Worm (Caenorhabditis elegans) whole organism, L3 larva: ENCODE measurements around the gene pes-9.
A peak's percentile ranks its signal among the peaks of the same experiment; 100 is the strongest.

Source experiments
- R02D3.7 ChIP-seq: fragments of 150-350 bp; optimal IDR thresholded peaks from 2 replicates; lab custom pipeline; 2014; ENCODE audit warnings: missing biosample characterization, missing genetic modification characterization
- ZK546.5 ChIP-seq: sonication (generic microtip); optimal IDR thresholded peaks from 2 replicates; lab custom pipeline; 2017; ENCODE audit warnings: missing biosample characterization, missing genetic modification characterization
- aly-2 ChIP-seq: fragments of 150-350 bp; optimal IDR thresholded peaks from 2 replicates; lab custom pipeline; 2014; ENCODE audit warnings: missing biosample characterization, missing genetic modification characterization
- ama-1 ChIP-seq: fragments of 150-350 bp; optimal IDR thresholded peaks from 2 replicates; lab custom pipeline; 2018
- ceh-16 ChIP-seq: sonication (generic microtip); optimal IDR thresholded peaks from 2 replicates; lab custom pipeline; 2017; ENCODE audit warnings: missing biosample characterization, missing genetic modification characterization
- ceh-82 ChIP-seq: fragments of 150-350 bp; optimal IDR thresholded peaks from 2 replicates; lab custom pipeline; 2014; ENCODE audit warnings: missing biosample characterization, missing genetic modification characterization
- ceh-9 ChIP-seq: sonication (generic microtip); optimal IDR thresholded peaks from 2 replicates; lab custom pipeline; 2018; ENCODE audit warnings: missing biosample characterization, missing genetic modification characterization
- egl-27 ChIP-seq: sonication (generic microtip); optimal IDR thresholded peaks from 4 replicates; lab custom pipeline; 2017; ENCODE audit warnings: missing biosample characterization, missing genetic modification reagents, missing genetic modification characterization
- egl-5 ChIP-seq: fragments of 150-350 bp; optimal IDR thresholded peaks from 2 replicates; lab custom pipeline; 2017; ENCODE audit warnings: missing biosample characterization, missing genetic modification reagents, missing genetic modification characterization, inconsistent platforms
- elt-1 ChIP-seq: fragments of 150-350 bp; optimal IDR thresholded peaks from 2 replicates; lab custom pipeline; 2014; ENCODE audit warnings: missing biosample characterization, missing genetic modification characterization
- elt-2 ChIP-seq: sonication (generic microtip); optimal IDR thresholded peaks from 2 replicates; lab custom pipeline; 2016; ENCODE audit warnings: missing genetic modification reagents, mild to moderate bottlenecking, missing genetic modification characterization, missing compliant biosample characterization
- elt-3 ChIP-seq, 3 experiments: fragments of 150-350 bp in 1 of 3; sonication (generic microtip) in 2 of 3; optimal IDR thresholded peaks; 2 replicates in 2 of 3; 4 replicates in 1 of 3; lab custom pipeline; 2014 to 2017; ENCODE audit warnings: missing biosample characterization in 3 of 3, missing genetic modification characterization in 3 of 3
- eor-1 ChIP-seq, 2 experiments: fragments of 150-350 bp; optimal IDR thresholded peaks; 2 replicates each; lab custom pipeline; 2014 to 2018; ENCODE audit warnings: missing biosample characterization in 2 of 2, missing genetic modification characterization in 2 of 2
- fkh-10 ChIP-seq: sonication (generic microtip); optimal IDR thresholded peaks from 2 replicates; lab custom pipeline; 2017; ENCODE audit warnings: missing biosample characterization, missing genetic modification reagents, missing genetic modification characterization
- fkh-2 ChIP-seq: fragments of 150-350 bp; optimal IDR thresholded peaks from 2 replicates; lab custom pipeline; 2014; ENCODE audit warnings: missing biosample characterization, missing genetic modification reagents, missing genetic modification characterization
- fos-1 ChIP-seq: fragments of 150-350 bp; optimal IDR thresholded peaks from 2 replicates; lab custom pipeline; 2014; ENCODE audit warnings: missing biosample characterization, missing genetic modification characterization
- hmg-11 ChIP-seq: sonication (generic microtip); optimal IDR thresholded peaks from 2 replicates; lab custom pipeline; 2016; ENCODE audit warnings: missing genetic modification characterization, missing compliant biosample characterization
- jun-1 ChIP-seq: fragments of 150-350 bp; optimal IDR thresholded peaks from 2 replicates; lab custom pipeline; 2014; ENCODE audit warnings: missing biosample characterization, missing genetic modification reagents, missing genetic modification characterization
- lin-15B ChIP-seq: fragments of 150-350 bp; optimal IDR thresholded peaks from 2 replicates; lab custom pipeline; 2014; ENCODE audit warnings: missing biosample characterization, missing genetic modification characterization
- lin-39 ChIP-seq: fragments of 150-350 bp; optimal IDR thresholded peaks from 2 replicates; lab custom pipeline; 2018; ENCODE audit warnings: missing biosample characterization, missing genetic modification reagents, missing genetic modification characterization
- lsy-12 ChIP-seq: sonication (generic microtip); optimal IDR thresholded peaks from 2 replicates; lab custom pipeline; 2016; ENCODE audit warnings: mild to moderate bottlenecking, missing genetic modification characterization, missing compliant biosample characterization
- mdl-1 ChIP-seq: fragments of 150-350 bp; optimal IDR thresholded peaks from 2 replicates; lab custom pipeline; 2014; ENCODE audit warnings: missing biosample characterization, missing genetic modification characterization
- mml-1 ChIP-seq: fragments of 150-350 bp; sonication (generic microtip); optimal IDR thresholded peaks from 3 replicates; lab custom pipeline; 2014; ENCODE audit warnings: missing biosample characterization, missing genetic modification characterization
- nhr-11 ChIP-seq: fragments of 150-350 bp; optimal IDR thresholded peaks from 2 replicates; lab custom pipeline; 2014; ENCODE audit warnings: missing biosample characterization, missing genetic modification characterization
- nhr-12 ChIP-seq: fragments of 150-350 bp; optimal IDR thresholded peaks from 2 replicates; lab custom pipeline; 2014; ENCODE audit warnings: missing biosample characterization, missing genetic modification characterization
- nhr-23 ChIP-seq: fragments of 150-350 bp; optimal IDR thresholded peaks from 2 replicates; lab custom pipeline; 2014; ENCODE audit warnings: missing biosample characterization, missing genetic modification reagents, missing genetic modification characterization
- nhr-237 ChIP-seq: fragments of 150-350 bp; optimal IDR thresholded peaks from 2 replicates; lab custom pipeline; 2014; ENCODE audit warnings: missing biosample characterization, missing genetic modification characterization
- nhr-25 ChIP-seq: sonication (generic microtip); optimal IDR thresholded peaks from 2 replicates; lab custom pipeline; 2017; ENCODE audit warnings: missing biosample characterization, missing genetic modification characterization
- nhr-28 ChIP-seq: fragments of 150-350 bp; optimal IDR thresholded peaks from 2 replicates; lab custom pipeline; 2014; ENCODE audit warnings: missing biosample characterization, missing genetic modification characterization
- nhr-43 ChIP-seq: sonication (generic microtip); optimal IDR thresholded peaks from 2 replicates; lab custom pipeline; 2016; ENCODE audit warnings: mild to moderate bottlenecking, missing genetic modification characterization, missing compliant biosample characterization; ENCODE audit not compliant: poor library complexity, severe bottlenecking
- nhr-67 ChIP-seq: fragments of 150-350 bp; optimal IDR thresholded peaks from 2 replicates; lab custom pipeline; 2014; ENCODE audit warnings: missing biosample characterization, missing genetic modification characterization
- nhr-76 ChIP-seq: fragments of 150-350 bp; sonication (generic microtip); optimal IDR thresholded peaks from 5 replicates; lab custom pipeline; 2014; ENCODE audit warnings: missing biosample characterization, missing genetic modification characterization
- nhr-77 ChIP-seq: fragments of 150-350 bp; optimal IDR thresholded peaks from 2 replicates; lab custom pipeline; 2014; ENCODE audit warnings: missing biosample characterization, missing genetic modification characterization
- pha-4 ChIP-seq: fragments of 150-350 bp; optimal IDR thresholded peaks from 2 replicates; lab custom pipeline; 2014; ENCODE audit warnings: missing biosample characterization, missing genetic modification reagents, missing genetic modification characterization
- pqm-1 ChIP-seq: fragments of 150-350 bp; optimal IDR thresholded peaks from 2 replicates; lab custom pipeline; 2017; ENCODE audit warnings: missing biosample characterization, missing genetic modification characterization, inconsistent platforms
- sea-2 ChIP-seq: fragments of 150-350 bp; sonication (generic microtip); optimal IDR thresholded peaks from 4 replicates; lab custom pipeline; 2014; ENCODE audit warnings: missing biosample characterization, missing genetic modification reagents, missing genetic modification characterization
- skn-1 ChIP-seq: fragments of 150-350 bp; optimal IDR thresholded peaks from 2 replicates; lab custom pipeline; 2014; ENCODE audit warnings: missing biosample characterization, missing genetic modification characterization
- snpc-4 ChIP-seq: fragments of 150-350 bp; optimal IDR thresholded peaks from 2 replicates; lab custom pipeline; 2014; ENCODE audit warnings: missing biosample characterization, missing genetic modification characterization
- tbx-2 ChIP-seq: sonication (generic microtip); optimal IDR thresholded peaks from 2 replicates; lab custom pipeline; 2016; ENCODE audit warnings: mild to moderate bottlenecking, missing genetic modification characterization, missing compliant biosample characterization
- unc-39 ChIP-seq: sonication (generic microtip); optimal IDR thresholded peaks from 4 replicates; lab custom pipeline; 2017; ENCODE audit warnings: missing biosample characterization, missing genetic modification characterization
- unc-62 ChIP-seq: fragments of 150-350 bp; sonication (generic microtip); optimal IDR thresholded peaks from 4 replicates; lab custom pipeline; 2014; ENCODE audit warnings: missing biosample characterization, missing genetic modification reagents, missing genetic modification characterization
- zag-1 ChIP-seq: fragments of 150-350 bp; optimal IDR thresholded peaks from 2 replicates; lab custom pipeline; 2014; ENCODE audit warnings: missing biosample characterization, missing genetic modification characterization
- ztf-11 ChIP-seq: fragments of 150-350 bp; optimal IDR thresholded peaks from 2 replicates; lab custom pipeline; 2014; ENCODE audit warnings: missing biosample characterization, missing genetic modification characterization
- ztf-4 ChIP-seq: fragments of 150-350 bp; optimal IDR thresholded peaks from 2 replicates; lab custom pipeline; 2014; ENCODE audit warnings: missing biosample characterization, missing genetic modification characterization

Gene pes-9

DNA sequence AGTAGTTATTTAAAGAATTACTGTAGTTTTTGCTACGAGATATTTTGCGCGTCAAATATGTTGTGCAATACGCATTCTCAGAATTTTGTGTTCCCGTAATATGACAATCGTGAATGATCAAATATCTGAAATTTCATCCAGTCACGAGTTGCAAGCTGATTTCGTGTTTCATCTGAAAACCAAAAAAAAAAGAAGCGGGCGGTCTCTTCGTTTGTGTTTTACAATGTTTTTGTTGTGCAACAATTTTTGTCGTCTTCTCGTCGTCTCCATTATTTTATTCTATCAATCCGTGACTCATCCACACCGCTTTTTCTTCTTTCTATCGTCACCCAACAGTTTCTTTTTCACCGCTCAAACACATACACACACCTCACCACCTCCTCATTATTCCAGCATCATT is 12.8 kb upstream of the pes-9 start, which contains the start of gene R11H6.4:
R11H6.4 (plus strand) TSS at position 301 of the 400 bp plus-strand sequence.
- no peak for TF ChIP-seq ama-1 (lab: Kevin White, UChicago)
- TF ChIP-seq ZK546.5 = no peak
- TF ChIP-seq lsy-12 (tag; lab: Kevin White, UChicago) = no peak
- no peak for TF ChIP-seq ztf-11
- no peak for TF ChIP-seq nhr-25 (tag; lab: Kevin White, UChicago)
- no peak for TF ChIP-seq nhr-237 (tag; lab: Kevin White, UChicago)
- TF ChIP-seq nhr-76 (tag; lab: Kevin White, UChicago) = no peak
- TF ChIP-seq pha-4 = no peak
- TF ChIP-seq eor-1 (tag; optimal IDR thresholded peaks at IDR 0.05; lab: Kevin White, UChicago) = no peak
- TF ChIP-seq jun-1 (tag; lab: Kevin White, UChicago) = no peak
- TF ChIP-seq nhr-43 (tag; lab: Kevin White, UChicago) = no peak
- no peak for TF ChIP-seq tbx-2 (tag; lab: Kevin White, UChicago)
- TF ChIP-seq unc-62 (GFP tag; lab: Kevin White, UChicago) = no peak
- no peak for TF ChIP-seq pqm-1 (tag; lab: Kevin White, UChicago)

ce11 chrV:14603755-14604154 is 6.9 kb upstream of the pes-9 start:
- TF ChIP-seq elt-1 (peak; percentile 66), fos-1 (no peak)

DNA sequence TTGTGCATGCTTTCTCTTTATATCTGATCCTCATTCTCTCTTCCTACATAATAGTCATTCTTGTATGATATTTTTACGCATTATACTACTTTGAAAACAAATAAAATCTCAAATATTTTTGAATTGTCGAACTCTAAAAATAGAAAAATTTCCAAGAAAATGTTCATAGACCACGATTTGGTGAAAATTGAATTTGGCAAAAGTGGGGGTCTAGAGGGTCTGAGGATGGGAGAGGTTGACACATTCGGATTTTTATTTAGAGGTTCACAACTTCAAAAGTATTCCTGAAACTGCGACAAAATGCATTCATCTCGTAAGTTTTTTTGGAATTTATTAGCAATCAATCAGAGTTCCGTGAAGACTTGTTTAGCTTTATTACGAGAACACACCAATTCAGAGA is 3.1 kb upstream of the pes-9 start, which contains the start of gene glb-22:
glb-22 (plus strand) TSS at position 301 of the 400 bp plus-strand sequence.
- TF ChIP-seq mml-1 (tag; lab: Kevin White, UChicago) (no peak), egl-27 (tag; lab: Kevin White, UChicago) (no peak), nhr-23 (no peak), pqm-1 (tag; lab: Kevin White, UChicago) (no peak), lin-15B (no peak), lsy-12 (tag; lab: Kevin White, UChicago) (no peak), ceh-16 (no peak), sea-2 (GFP tag; lab: Kevin White, UChicago) (no peak), skn-1 (no peak), snpc-4 (tag; lab: Kevin White, UChicago) (no peak), fkh-10 (GFP tag; lab: Kevin White, UChicago) (no peak), unc-39 (tag; lab: Kevin White, UChicago) (no peak), elt-1 (no peak), ZK546.5 (no peak), unc-62 (GFP tag; lab: Kevin White, UChicago) (no peak), nhr-237 (tag; lab: Kevin White, UChicago) (no peak), mdl-1 (tag; lab: Kevin White, UChicago) (no peak), nhr-77 (tag; lab: Kevin White, UChicago) (no peak), ztf-4 (no peak), eor-1 (tag; optimal IDR thresholded peaks at IDR 0.05; lab: Kevin White, UChicago) (no peak)

- TF ChIP-seq hmg-11 (tag; lab: Kevin White, UChicago) (peak; percentile 44), elt-2 (tag; lab: Kevin White, UChicago) (peak; percentile 16), pqm-1 (tag; lab: Kevin White, UChicago) (peak; percentile 16), nhr-12 (no peak), zag-1 (tag; lab: Kevin White, UChicago) (no peak), nhr-25 (tag; lab: Kevin White, UChicago) (peak; percentile 37), R02D3.7 (tag; lab: Kevin White, UChicago) (no peak), elt-3 (tag; optimal IDR thresholded peaks at IDR 0.05; lab: Kevin White, UChicago) (no peak), tbx-2 (tag; lab: Kevin White, UChicago) (no peak), fkh-2 (no peak), nhr-28 (no peak), ZK546.5 (no peak), nhr-11 (tag; lab: Kevin White, UChicago) (no peak), snpc-4 (tag; lab: Kevin White, UChicago) (peak; percentile 51), nhr-23 (no peak), aly-2 (tag; lab: Kevin White, UChicago) (no peak), nhr-43 (tag; lab: Kevin White, UChicago) (no peak), unc-62 (GFP tag; lab: Kevin White, UChicago) (no peak), lin-39 (tag; lab: Kevin White, UChicago) (peak; percentile 31), skn-1 (no peak), fos-1 (no peak), ama-1 (lab: Kevin White, UChicago) (no peak), ztf-11 (no peak), nhr-67 (tag; lab: Kevin White, UChicago) (no peak), egl-27 (tag; lab: Kevin White, UChicago) (no peak), sea-2 (GFP tag; lab: Kevin White, UChicago) (no peak), ztf-4 (no peak), nhr-237 (tag; lab: Kevin White, UChicago) (no peak), lin-15B (peak; percentile 65), egl-5 (tag; lab: Kevin White, UChicago) (peak; percentile 5), pha-4 (no peak), eor-1 (tag; optimal IDR thresholded peaks at IDR 0.05; lab: Kevin White, UChicago) (no peak), ceh-82 (tag; lab: Kevin White, UChicago) (no peak), nhr-77 (tag; lab: Kevin White, UChicago) (no peak), ceh-9 (tag; lab: Kevin White, UChicago) (no peak), fkh-10 (GFP tag; lab: Kevin White, UChicago) (no peak), jun-1 (tag; lab: Kevin White, UChicago) (no peak), ceh-16 (no peak)
These were observed 899 bp upstream of the pes-9 start, which contains the start of gene R11H6.2 for ce11 chrV:14597681-14598184. Gene R11H6.2, plus strand, starts transcription at chrV:14598006.
